Fruit fly (Drosophila melanogaster) whole organism, embryonic: ENCODE measurements around the gene CG32544.

Experiments
- Abd-B ChIP-seq: fragments of 200-800 bp; sonication (Bioruptor generic); optimal IDR thresholded peaks from 2 replicates; lab custom pipeline; 2018; ENCODE audit warnings: missing biosample characterization, mild to moderate bottlenecking, missing genetic modification characterization, moderate library complexity
- Adf1 ChIP-seq: fragments of 200-800 bp; sonication (Bioruptor generic); IDR thresholded peaks from 2 replicates; pipeline ENCODE4 v1.3.6; 2022; ENCODE audit warnings: missing biosample characterization, missing genetic modification characterization
- Atf-2 ChIP-seq: fragments of 200-800 bp; sonication (Bioruptor generic); optimal IDR thresholded peaks from 2 replicates; lab custom pipeline; 2016; ENCODE audit warnings: missing biosample characterization, missing genetic modification characterization
- Awh ChIP-seq: fragments of 200-800 bp; sonication (Bioruptor generic); IDR thresholded peaks from 2 replicates; pipeline ENCODE4, ENCODE4 v1.3.6; 2022; ENCODE audit warnings: missing biosample characterization, missing genetic modification characterization
- B-H1 ChIP-seq: fragments of 200-800 bp; sonication (Bioruptor generic); IDR thresholded peaks from 3 replicates; pipeline ENCODE4 v1.3.6; 2022; ENCODE audit warnings: missing biosample characterization, missing genetic modification characterization
- Bdp1 ChIP-seq: fragments of 200-800 bp; sonication (Bioruptor generic); optimal IDR thresholded peaks from 3 replicates; lab custom pipeline; 2016; ENCODE audit warnings: missing biosample characterization, missing genetic modification characterization
- Bgb ChIP-seq: fragments of 200-800 bp; sonication (Bioruptor generic); IDR thresholded peaks from 2 replicates; pipeline ENCODE4 v1.3.6; 2022; ENCODE audit warnings: missing biosample characterization, missing genetic modification characterization; ENCODE audit not compliant: partially characterized antibody
- Blimp-1 ChIP-seq: fragments of 200-800 bp; sonication (Bioruptor generic); optimal IDR thresholded peaks from 3 replicates; lab custom pipeline; 2018; ENCODE audit warnings: missing biosample characterization, missing genetic modification characterization, mild to moderate bottlenecking, moderate library complexity, missing genetic modification reagents
- CG10543 ChIP-seq: fragments of 200-800 bp; sonication (Bioruptor generic); optimal IDR thresholded peaks from 3 replicates; lab custom pipeline; 2017; ENCODE audit warnings: missing biosample characterization, mild to moderate bottlenecking, missing genetic modification characterization, moderate library complexity
- CG12299 ChIP-seq: fragments of 200-800 bp; sonication (Bioruptor generic); optimal IDR thresholded peaks from 2 replicates; lab custom pipeline; 2018; ENCODE audit warnings: missing biosample characterization, mild to moderate bottlenecking, missing genetic modification characterization
- CG12659 ChIP-seq: fragments of 200-800 bp; sonication (Bioruptor generic); optimal IDR thresholded peaks from 3 replicates; lab custom pipeline; 2017; ENCODE audit warnings: mild to moderate bottlenecking, missing biosample characterization, missing genetic modification reagents, missing genetic modification characterization
- CG16813 ChIP-seq: fragments of 200-800 bp; sonication (Bioruptor generic); IDR thresholded peaks from 3 replicates; pipeline ENCODE4 v1.3.6; 2022; ENCODE audit warnings: missing biosample characterization, missing genetic modification characterization; ENCODE audit not compliant: partially characterized antibody
- CG17385 ChIP-seq: fragments of 200-800 bp; sonication (Bioruptor generic); optimal IDR thresholded peaks from 3 replicates; lab custom pipeline; 2018; ENCODE audit warnings: missing biosample characterization, mild to moderate bottlenecking, missing genetic modification characterization
- CG2199 ChIP-seq: fragments of 200-800 bp; sonication (Bioruptor generic); IDR thresholded peaks from 3 replicates; pipeline ENCODE4 v1.3.6; 2022; ENCODE audit warnings: missing biosample characterization, missing genetic modification characterization
- CG2712 ChIP-seq: fragments of 200-800 bp; optimal IDR thresholded peaks from 3 replicates; lab custom pipeline; 2019; ENCODE audit warnings: missing biosample characterization, mild to moderate bottlenecking, missing genetic modification characterization, moderate library complexity
- CG30431 ChIP-seq: fragments of 200-800 bp; sonication (Bioruptor generic); optimal IDR thresholded peaks from 2 replicates; lab custom pipeline; 2017; ENCODE audit warnings: missing biosample characterization, missing genetic modification characterization
- CG4707 ChIP-seq: fragments of 200-800 bp; sonication (Bioruptor generic); optimal IDR thresholded peaks from 2 replicates; lab custom pipeline; 2018; ENCODE audit warnings: missing biosample characterization, mild to moderate bottlenecking, missing genetic modification characterization, moderate library complexity
- CG6683 ChIP-seq: fragments of 200-800 bp; sonication (Bioruptor generic); optimal IDR thresholded peaks from 2 replicates; lab custom pipeline; 2017; ENCODE audit warnings: missing biosample characterization, mild to moderate bottlenecking, missing genetic modification characterization, missing genetic modification reagents
- CG6813 ChIP-seq: fragments of 200-800 bp; sonication (Bioruptor generic); optimal IDR thresholded peaks from 2 replicates; lab custom pipeline; 2017; ENCODE audit warnings: missing biosample characterization, missing genetic modification characterization, mild to moderate bottlenecking, moderate library complexity, missing genetic modification reagents
- CG8359 ChIP-seq: fragments of 200-800 bp; sonication (Bioruptor generic); optimal IDR thresholded peaks from 2 replicates; lab custom pipeline; 2017; ENCODE audit warnings: missing biosample characterization, mild to moderate bottlenecking, missing genetic modification characterization, borderline replicate concordance
- CG9609 ChIP-seq: fragments of 200-800 bp; sonication (Bioruptor generic); optimal IDR thresholded peaks from 3 replicates; lab custom pipeline; 2016; ENCODE audit warnings: missing biosample characterization, missing genetic modification characterization
- Dip2 ChIP-seq: fragments of 200-800 bp; sonication (Bioruptor generic); IDR thresholded peaks from 2 replicates; pipeline ENCODE4 v1.3.6; 2022; ENCODE audit warnings: missing biosample characterization, missing genetic modification characterization
- Doc2 ChIP-seq: fragments of 200-800 bp; sonication (Bioruptor generic); IDR thresholded peaks from 2 replicates; pipeline ENCODE4 v1.3.6; 2022; ENCODE audit warnings: missing biosample characterization, missing genetic modification characterization
- Dref ChIP-seq: fragments of 200-800 bp; sonication (Bioruptor generic); IDR thresholded peaks from 2 replicates; pipeline ENCODE4 v1.3.6; 2022; ENCODE audit warnings: missing biosample characterization, missing genetic modification characterization
- E2f1 ChIP-seq: fragments of 200-800 bp; sonication (Bioruptor generic); IDR thresholded peaks from 2 replicates; pipeline ENCODE4 v1.3.6; 2022; ENCODE audit warnings: missing biosample characterization, missing genetic modification characterization
- Eip74EF ChIP-seq, 2 experiments: fragments of 200-800 bp in 1 of 2; fragments of >200 bp in 1 of 2; sonication (Bioruptor generic) in 1 of 2; optimal IDR thresholded peaks; 2 replicates each; lab custom pipeline; 2017 to 2019; ENCODE audit warnings: missing biosample characterization in 2 of 2, missing genetic modification characterization in 2 of 2, mild to moderate bottlenecking in 1 of 2, moderate library complexity in 1 of 2
- Ets97D ChIP-seq: fragments of 200-800 bp; sonication (Bioruptor generic); optimal IDR thresholded peaks from 3 replicates; lab custom pipeline; 2016; ENCODE audit warnings: missing biosample characterization, missing genetic modification characterization
- H2.0 ChIP-seq: fragments of 200-800 bp; sonication (Bioruptor generic); IDR thresholded peaks from 2 replicates; pipeline ENCODE4 v1.3.6; 2022; ENCODE audit warnings: missing biosample characterization, missing genetic modification characterization
- HLH3B ChIP-seq: fragments of 200-800 bp; sonication (Bioruptor generic); IDR thresholded peaks from 2 replicates; pipeline ENCODE4 v1.3.6; 2022; ENCODE audit warnings: missing biosample characterization, missing genetic modification characterization
- HLH54F ChIP-seq: fragments of 200-800 bp; sonication (Bioruptor generic); optimal IDR thresholded peaks from 3 replicates; lab custom pipeline; 2016; ENCODE audit warnings: missing biosample characterization, missing genetic modification characterization
- Hr51 ChIP-seq, 2 experiments: fragments of 200-800 bp; sonication (Bioruptor generic); optimal IDR thresholded peaks; 2 replicates in 1 of 2; 3 replicates in 1 of 2; lab custom pipeline; 2016 to 2018; ENCODE audit warnings: missing biosample characterization in 2 of 2, missing genetic modification characterization in 2 of 2, mild to moderate bottlenecking in 1 of 2, moderate library complexity in 1 of 2
- Med ChIP-seq: fragments of 200-800 bp; sonication (Bioruptor generic); peaks from one replicate; lab custom pipeline; 2016; ENCODE audit warnings: missing biosample characterization, missing genetic modification characterization, mild to moderate bottlenecking, inconsistent platforms, moderate library complexity
- Mes4 ChIP-seq: fragments of 200-800 bp; sonication (Bioruptor generic); optimal IDR thresholded peaks from 2 replicates; lab custom pipeline; 2016; ENCODE audit warnings: missing biosample characterization, missing genetic modification characterization
- Pdp1 ChIP-seq, 2 experiments: fragments of 200-800 bp; sonication (Bioruptor generic); optimal IDR thresholded peaks; 3 replicates each; lab custom pipeline; 2016; ENCODE audit warnings: missing biosample characterization in 2 of 2, missing genetic modification characterization in 2 of 2, mild to moderate bottlenecking in 1 of 2, moderate library complexity in 1 of 2
- Sin3A ChIP-seq: fragments of >200 bp; optimal IDR thresholded peaks from 2 replicates; lab custom pipeline; 2018
- Usf ChIP-seq: fragments of 200-800 bp; sonication (Bioruptor generic); optimal IDR thresholded peaks from 2 replicates; lab custom pipeline; 2017; ENCODE audit warnings: missing genotype, missing biosample characterization, missing genetic modification characterization
- Xrp1 ChIP-seq: fragments of 200-800 bp; sonication (Bioruptor generic); IDR thresholded peaks from 2 replicates; pipeline ENCODE4 v1.3.6; 2022; ENCODE audit warnings: missing biosample characterization, missing genetic modification characterization
- ash1 ChIP-seq: fragments of 200-800 bp; sonication (Bioruptor generic); optimal IDR thresholded peaks from 2 replicates; lab custom pipeline; 2018; ENCODE audit warnings: missing biosample characterization, mild to moderate bottlenecking, missing genetic modification characterization
- ato ChIP-seq: fragments of 200-800 bp; sonication (Bioruptor generic); IDR thresholded peaks from 2 replicates; pipeline ENCODE4 v1.3.6; 2022; ENCODE audit warnings: missing biosample characterization, missing genetic modification characterization; ENCODE audit not compliant: partially characterized antibody
- bsh ChIP-seq, 2 experiments: fragments of 200-800 bp; sonication (Bioruptor generic); optimal IDR thresholded peaks; 2 replicates each; lab custom pipeline; 2017 to 2018; ENCODE audit warnings: mild to moderate bottlenecking in 2 of 2, missing biosample characterization in 2 of 2, missing genetic modification characterization in 2 of 2, moderate library complexity in 1 of 2
- cad ChIP-seq: fragments of >200 bp; optimal IDR thresholded peaks from 2 replicates; lab custom pipeline; 2017; ENCODE audit warnings: missing biosample characterization, missing genetic modification characterization
- gce ChIP-seq: fragments of 200-800 bp; sonication (Bioruptor generic); IDR thresholded peaks from 3 replicates; pipeline ENCODE4 v1.3.6; 2022; ENCODE audit warnings: missing biosample characterization, missing genetic modification characterization
- lilli ChIP-seq: fragments of 200-800 bp; sonication (Bioruptor generic); optimal IDR thresholded peaks from 3 replicates; lab custom pipeline; 2016; ENCODE audit warnings: missing biosample characterization, missing genetic modification characterization
- lola ChIP-seq, 3 experiments: fragments of >200 bp in 2 of 3; fragments of 200-800 bp in 1 of 3; sonication (Bioruptor generic) in 1 of 3; optimal IDR thresholded peaks; 2 replicates each; lab custom pipeline; 2017 to 2019; ENCODE audit warnings: missing biosample characterization in 3 of 3, missing genetic modification characterization in 3 of 3, mild to moderate bottlenecking in 1 of 3, moderate library complexity in 1 of 3
- mld ChIP-seq: fragments of 200-800 bp; sonication (Bioruptor generic); IDR thresholded peaks from 3 replicates; pipeline ENCODE4 v1.3.6; 2022; ENCODE audit warnings: missing biosample characterization, missing genetic modification characterization; ENCODE audit not compliant: partially characterized antibody
- nom ChIP-seq: fragments of 200-800 bp; sonication (Bioruptor generic); optimal IDR thresholded peaks from 2 replicates; lab custom pipeline; 2017; ENCODE audit warnings: missing biosample characterization, missing genetic modification characterization, mild to moderate bottlenecking, moderate library complexity, missing genetic modification reagents
- otp ChIP-seq: fragments of 200-800 bp; sonication (Bioruptor generic); IDR thresholded peaks from 3 replicates; pipeline ENCODE4, ENCODE4 v1.3.6; 2022; ENCODE audit warnings: missing biosample characterization, missing genetic modification characterization
- sens ChIP-seq: fragments of 200-800 bp; sonication (Bioruptor generic); peaks from one replicate; lab custom pipeline; 2016; ENCODE audit warnings: missing biosample characterization, missing genetic modification characterization
- shn ChIP-seq: fragments of 200-800 bp; sonication (Bioruptor generic); optimal IDR thresholded peaks from 3 replicates; lab custom pipeline; 2016; ENCODE audit warnings: missing biosample characterization, missing genetic modification characterization
- slbo ChIP-seq: fragments of 200-800 bp; sonication (Bioruptor generic); IDR thresholded peaks from 2 replicates; pipeline ENCODE4 v1.3.6; 2022; ENCODE audit warnings: missing biosample characterization, missing genetic modification characterization

Gene CG32544

DNA sequence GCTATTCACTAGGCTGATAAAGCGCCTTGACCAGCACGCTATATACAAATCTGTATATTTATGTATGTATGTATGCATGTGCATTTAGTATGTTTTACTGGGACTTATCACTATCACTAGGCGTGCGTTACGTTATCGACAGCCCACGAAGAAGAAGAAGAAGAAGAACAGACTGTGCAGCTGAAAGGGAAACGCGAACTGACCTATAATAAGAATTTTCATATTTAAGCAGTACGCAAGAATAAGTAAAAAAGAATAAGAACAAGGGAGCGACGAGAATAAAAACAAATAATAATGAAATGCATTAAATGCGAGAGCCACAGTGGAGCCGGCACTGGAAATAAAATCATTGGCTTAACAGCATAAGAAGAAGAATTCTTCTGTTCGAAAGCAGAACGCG, 23.8 kb upstream of the CG32544 start:
- TF ChIP-seq CG2199 (GFP tag; lab: Robert Waterston, UW): 0 out of 3 replicates have a peak, but pooled peaks have one; percentile 16
- TF ChIP-seq sens (GFP tag; lab: Kevin White, UChicago): peak; percentile 60
- TF ChIP-seq bsh (GFP tag; optimal IDR thresholded peaks at IDR 0.05; lab: Kevin White, UChicago): peak in 1 of 2 experiments; percentile 16
- peak in 1 of 2 experiments; percentile 17 for TF ChIP-seq Pdp1 (GFP tag; optimal IDR thresholded peaks at IDR 0.05; lab: Kevin White, UChicago)
- TF ChIP-seq Adf1 (GFP tag; lab: Robert Waterston, UW): no peak
- TF ChIP-seq Awh (GFP tag; lab: Robert Waterston, UW): no peak
- TF ChIP-seq nom: peak; percentile 57
- TF ChIP-seq Eip74EF (GFP tag; optimal IDR thresholded peaks at IDR 0.05; lab: Kevin White, UChicago): no peak
- TF ChIP-seq CG4707 (GFP tag; lab: Kevin White, UChicago): no peak
- peak; percentile 56 for TF ChIP-seq Med (GFP tag; lab: Kevin White, UChicago)
- TF ChIP-seq Blimp-1 (GFP tag; lab: Kevin White, UChicago): peak; percentile 66
- TF ChIP-seq Mes4 (GFP tag; lab: Kevin White, UChicago): no peak
- no peak for TF ChIP-seq Sin3A (lab: Kevin White, UChicago)
- TF ChIP-seq Xrp1 (GFP tag; lab: Robert Waterston, UW): no peak
- no peak for TF ChIP-seq ato (GFP tag; lab: Robert Waterston, UW)
- no peak for TF ChIP-seq Hr51 (GFP tag; optimal IDR thresholded peaks at IDR 0.05; lab: Kevin White, UChicago)
- peak; percentile 77 for TF ChIP-seq CG17385 (GFP tag; lab: Kevin White, UChicago)
- no peak for TF ChIP-seq Abd-B
- no peak for TF ChIP-seq slbo
- TF ChIP-seq, all 482 proteins: peak for 8

DNA sequence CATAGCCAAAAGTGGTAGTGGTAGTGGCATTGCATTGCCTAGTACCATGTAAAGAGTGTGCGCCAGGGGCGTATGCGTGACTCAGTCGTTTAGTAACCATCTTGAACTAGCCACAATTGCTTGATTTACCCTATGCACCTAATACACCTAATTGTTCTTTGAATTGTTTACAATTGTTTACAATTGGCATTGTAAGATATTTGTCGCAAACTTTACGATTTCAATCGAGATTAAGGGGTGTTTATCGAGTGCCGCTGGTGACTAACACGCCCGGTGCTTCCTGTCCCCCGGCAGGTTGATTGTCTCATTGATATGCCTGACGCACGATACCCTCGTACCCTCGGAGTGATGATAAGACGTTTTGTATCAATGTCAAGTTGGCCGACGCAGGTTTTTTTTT, 23.0 kb upstream of the CG32544 start:
- TF ChIP-seq CG6683: no peak
- no peak; the same call in 1 of the 2 replicates for TF ChIP-seq H2.0 (GFP tag; lab: Robert Waterston, UW)
- no peak for TF ChIP-seq CG8359 (GFP tag; lab: Kevin White, UChicago)
- TF ChIP-seq Bdp1 (GFP tag; lab: Kevin White, UChicago): peak; percentile 17
- peak in 1 of 3 experiments; percentile 28 for TF ChIP-seq lola (GFP tag; optimal IDR thresholded peaks at IDR 0.05; lab: Kevin White, UChicago)
- TF ChIP-seq Atf-2: peak; percentile 35
- no peak for TF ChIP-seq cad (GFP tag; lab: Kevin White, UChicago)
- TF ChIP-seq Ets97D (GFP tag; lab: Kevin White, UChicago): no peak
- TF ChIP-seq Bgb (GFP tag; lab: Robert Waterston, UW): no peak
- TF ChIP-seq lilli: peak; percentile 32
- 0 out of 3 replicates have a peak, but pooled peaks have one; percentile 15 for TF ChIP-seq otp (GFP tag; lab: Robert Waterston, UW)
- peak; percentile 59 for TF ChIP-seq E2f1 (GFP tag; lab: Robert Waterston, UW)
- no peak for TF ChIP-seq Doc2
- no peak for TF ChIP-seq Dip2 (GFP tag; lab: Robert Waterston, UW)
- peak; percentile 41 for TF ChIP-seq CG12659 (GFP tag; lab: Kevin White, UChicago)
- peak; percentile 62 for TF ChIP-seq CG2712 (tag; lab: Kevin White, UChicago)
- TF ChIP-seq Awh (GFP tag; lab: Robert Waterston, UW): no peak
- no peak for TF ChIP-seq CG12299 (tag; lab: Kevin White, UChicago)
- TF ChIP-seq CG30431: no peak
- no peak for TF ChIP-seq ash1 (GFP tag; lab: Kevin White, UChicago)
- TF ChIP-seq HLH3B (GFP tag; lab: Robert Waterston, UW): no peak
- TF ChIP-seq Dref (GFP tag; lab: Robert Waterston, UW): no peak
- TF ChIP-seq B-H1 (GFP tag; lab: Robert Waterston, UW): no peak
- TF ChIP-seq CG10543 (GFP tag; lab: Kevin White, UChicago): peak; percentile 69
- peak; percentile 59 for TF ChIP-seq CG9609 (GFP tag; lab: Kevin White, UChicago)
- no peak for TF ChIP-seq mld (GFP tag; lab: Robert Waterston, UW)
- TF ChIP-seq CG16813: no peak
- no peak for TF ChIP-seq Usf (GFP tag; lab: Kevin White, UChicago)
- no peak for TF ChIP-seq CG6813 (GFP tag; lab: Kevin White, UChicago)
- TF ChIP-seq HLH54F (GFP tag; lab: Kevin White, UChicago): no peak
- no peak for TF ChIP-seq gce (GFP tag; lab: Robert Waterston, UW)
- peak; percentile 37 for TF ChIP-seq shn (GFP tag; lab: Kevin White, UChicago)
